Fruit fly (Drosophila melanogaster) whole organism, embryonic: Measurements from ENCODE around the gene serp.
A peak's percentile ranks its signal among the peaks of the same experiment; 100 is the strongest.

Source experiments
- Abd-B ChIP-seq: fragments of 200-800 bp; sonication (Bioruptor generic); optimal IDR thresholded peaks from 2 replicates; lab custom pipeline; 2018; ENCODE audit warnings: missing biosample characterization, mild to moderate bottlenecking, missing genetic modification characterization, moderate library complexity
- Asciz ChIP-seq: fragments of 200-800 bp; sonication (Bioruptor generic); optimal IDR thresholded peaks from 2 replicates; lab custom pipeline; 2017; ENCODE audit warnings: missing biosample characterization, mild to moderate bottlenecking, missing genetic modification characterization, missing genetic modification reagents
- CG10209 ChIP-seq: fragments of 200-800 bp; sonication (Bioruptor generic); optimal IDR thresholded peaks from 3 replicates; lab custom pipeline; 2017; ENCODE audit warnings: missing biosample characterization, mild to moderate bottlenecking, missing genetic modification characterization, missing genetic modification reagents
- CG1024 ChIP-seq: fragments of 200-800 bp; sonication (Bioruptor generic); IDR thresholded peaks from 2 replicates; pipeline ENCODE4 v1.3.6; 2022; ENCODE audit warnings: missing biosample characterization, missing genetic modification characterization
- CG10543 ChIP-seq: fragments of 200-800 bp; sonication (Bioruptor generic); optimal IDR thresholded peaks from 3 replicates; lab custom pipeline; 2017; ENCODE audit warnings: missing biosample characterization, mild to moderate bottlenecking, missing genetic modification characterization, moderate library complexity
- CG11560 ChIP-seq: fragments of 200-800 bp; sonication (Bioruptor generic); IDR thresholded peaks from 3 replicates; pipeline ENCODE4 v1.3.6; 2022; ENCODE audit warnings: missing biosample characterization, missing genetic modification characterization
- CG11723 ChIP-seq: fragments of 200-800 bp; sonication (Bioruptor generic); optimal IDR thresholded peaks from 2 replicates; lab custom pipeline; 2017; ENCODE audit warnings: missing biosample characterization, mild to moderate bottlenecking, missing genetic modification characterization
- CG12071 ChIP-seq: fragments of 200-800 bp; sonication (Bioruptor generic); optimal IDR thresholded peaks from 3 replicates; lab custom pipeline; 2018; ENCODE audit warnings: missing biosample characterization, mild to moderate bottlenecking, missing genetic modification characterization
- CG13296 ChIP-seq: fragments of 200-800 bp; sonication (Bioruptor generic); optimal IDR thresholded peaks from 3 replicates; lab custom pipeline; 2018; ENCODE audit warnings: missing biosample characterization, mild to moderate bottlenecking, missing genetic modification characterization
- CG1602 ChIP-seq: fragments of 200-800 bp; sonication (Bioruptor generic); optimal IDR thresholded peaks from 3 replicates; lab custom pipeline; 2016; ENCODE audit warnings: missing biosample characterization, missing genetic modification characterization
- CG31441 ChIP-seq: fragments of 200-800 bp; sonication (Bioruptor generic); IDR thresholded peaks from 2 replicates; pipeline ENCODE4 v1.3.6; 2022; ENCODE audit warnings: missing biosample characterization, missing genetic modification characterization
- CG33557 ChIP-seq: fragments of 200-800 bp; sonication (Bioruptor generic); optimal IDR thresholded peaks from 2 replicates; lab custom pipeline; 2019; ENCODE audit warnings: missing biosample characterization, mild to moderate bottlenecking, missing genetic modification characterization, moderate library complexity
- CG34376 ChIP-seq: fragments of 200-800 bp; sonication (Bioruptor generic); optimal IDR thresholded peaks from 2 replicates; lab custom pipeline; 2018; ENCODE audit warnings: missing biosample characterization, mild to moderate bottlenecking, missing genetic modification characterization
- CG4424 ChIP-seq: fragments of 200-800 bp; sonication (Bioruptor generic); optimal IDR thresholded peaks from 3 replicates; lab custom pipeline; 2016; ENCODE audit warnings: missing biosample characterization, missing genetic modification characterization
- CG4730 ChIP-seq: fragments of 200-800 bp; sonication (Bioruptor generic); IDR thresholded peaks from 2 replicates; pipeline ENCODE4 v1.3.6; 2022; ENCODE audit warnings: missing biosample characterization, missing genetic modification characterization
- CG6175 ChIP-seq: fragments of 200-800 bp; sonication (Bioruptor generic); IDR thresholded peaks from 3 replicates; pipeline ENCODE4 v1.3.6; 2022; ENCODE audit warnings: missing biosample characterization, missing genetic modification characterization
- CG6254 ChIP-seq: fragments of 200-800 bp; sonication (Bioruptor generic); optimal IDR thresholded peaks from 3 replicates; lab custom pipeline; 2017; ENCODE audit warnings: mild to moderate bottlenecking, missing biosample characterization, missing genetic modification reagents, missing genetic modification characterization
- CG7372 ChIP-seq: fragments of 200-800 bp; sonication (Bioruptor generic); IDR thresholded peaks from 2 replicates; pipeline ENCODE4 v1.3.6; 2022; ENCODE audit warnings: missing biosample characterization, missing genetic modification characterization
- CG7786 ChIP-seq: fragments of 200-800 bp; sonication (Bioruptor generic); optimal IDR thresholded peaks from 2 replicates; lab custom pipeline; 2016; ENCODE audit warnings: missing biosample characterization, missing genetic modification characterization
- CG7839 ChIP-seq: fragments of 200-800 bp; sonication (Bioruptor generic); optimal IDR thresholded peaks from 3 replicates; lab custom pipeline; 2018; ENCODE audit warnings: missing biosample characterization, mild to moderate bottlenecking, missing genetic modification characterization, moderate library complexity
- CG9876 ChIP-seq: fragments of 200-800 bp; sonication (Bioruptor generic); optimal IDR thresholded peaks from 2 replicates; lab custom pipeline; 2016; ENCODE audit warnings: missing biosample characterization, missing genetic modification characterization
- D19A ChIP-seq: fragments of 200-800 bp; optimal IDR thresholded peaks from 3 replicates; lab custom pipeline; 2019; ENCODE audit warnings: missing biosample characterization, mild to moderate bottlenecking, missing genetic modification characterization, moderate library complexity
- Doc3 ChIP-seq: fragments of 200-800 bp; sonication (Bioruptor generic); IDR thresholded peaks from 3 replicates; pipeline ENCODE4 v1.3.6; 2022; ENCODE audit warnings: missing biosample characterization, missing genetic modification characterization; ENCODE audit not compliant: partially characterized antibody
- Dref ChIP-seq: fragments of 200-800 bp; sonication (Bioruptor generic); IDR thresholded peaks from 2 replicates; pipeline ENCODE4 v1.3.6; 2022; ENCODE audit warnings: missing biosample characterization, missing genetic modification characterization
- E2f1 ChIP-seq: fragments of 200-800 bp; sonication (Bioruptor generic); IDR thresholded peaks from 2 replicates; pipeline ENCODE4 v1.3.6; 2022; ENCODE audit warnings: missing biosample characterization, missing genetic modification characterization
- Ets97D ChIP-seq: fragments of 200-800 bp; sonication (Bioruptor generic); optimal IDR thresholded peaks from 3 replicates; lab custom pipeline; 2016; ENCODE audit warnings: missing biosample characterization, missing genetic modification characterization
- Fer1 ChIP-seq: fragments of 200-800 bp; sonication (Bioruptor generic); optimal IDR thresholded peaks from 2 replicates; lab custom pipeline; 2017; ENCODE audit warnings: missing biosample characterization, mild to moderate bottlenecking, missing genetic modification characterization
- Hey ChIP-seq: fragments of 200-800 bp; sonication (Bioruptor generic); optimal IDR thresholded peaks from 3 replicates; lab custom pipeline; 2018; ENCODE audit warnings: missing biosample characterization, mild to moderate bottlenecking, missing genetic modification characterization
- Hmx ChIP-seq: fragments of 200-800 bp; sonication (Bioruptor generic); optimal IDR thresholded peaks from 2 replicates; lab custom pipeline; 2016; ENCODE audit warnings: missing biosample characterization, missing genetic modification characterization
- Hr3 ChIP-seq: fragments of 200-800 bp; sonication (Bioruptor generic); optimal IDR thresholded peaks from 3 replicates; lab custom pipeline; 2016; ENCODE audit warnings: missing biosample characterization, missing genetic modification characterization
- Nf-YC ChIP-seq: fragments of 200-800 bp; optimal IDR thresholded peaks from 3 replicates; lab custom pipeline; 2019; ENCODE audit warnings: missing biosample characterization, mild to moderate bottlenecking, missing genetic modification characterization, moderate library complexity
- Optix ChIP-seq: fragments of 200-800 bp; sonication (Bioruptor generic); IDR thresholded peaks from 3 replicates; pipeline ENCODE4 v1.3.6; 2022; ENCODE audit warnings: missing biosample characterization, missing genetic modification characterization
- Sin3A ChIP-seq: fragments of >200 bp; optimal IDR thresholded peaks from 2 replicates; lab custom pipeline; 2018
- Sox100B ChIP-seq: fragments of 200-800 bp; sonication (Bioruptor generic); optimal IDR thresholded peaks from 3 replicates; lab custom pipeline; 2018; ENCODE audit warnings: missing biosample characterization, mild to moderate bottlenecking, missing genetic modification characterization
- ab ChIP-seq: fragments of 200-800 bp; sonication (Bioruptor generic); optimal IDR thresholded peaks from 2 replicates; lab custom pipeline; 2016; ENCODE audit warnings: missing biosample characterization, missing genetic modification characterization
- bigmax ChIP-seq: fragments of 200-800 bp; sonication (Bioruptor generic); optimal IDR thresholded peaks from 2 replicates; lab custom pipeline; 2018; ENCODE audit warnings: missing biosample characterization, mild to moderate bottlenecking, missing genetic modification characterization
- dan ChIP-seq: fragments of 200-800 bp; sonication (Bioruptor generic); IDR thresholded peaks from 2 replicates; pipeline ENCODE4 v1.3.6; 2022; ENCODE audit warnings: missing biosample characterization, missing genetic modification characterization
- dm ChIP-seq: fragments of 200-800 bp; sonication (Bioruptor generic); optimal IDR thresholded peaks from 3 replicates; lab custom pipeline; 2016; ENCODE audit warnings: missing biosample characterization, missing genetic modification characterization
- ems ChIP-seq: fragments of 200-800 bp; sonication (Bioruptor generic); optimal IDR thresholded peaks from 3 replicates; lab custom pipeline; 2016; ENCODE audit warnings: missing biosample characterization, missing genetic modification characterization
- grau ChIP-seq: fragments of 200-800 bp; optimal IDR thresholded peaks from 3 replicates; lab custom pipeline; 2019; ENCODE audit warnings: missing biosample characterization, mild to moderate bottlenecking, missing genetic modification characterization, moderate library complexity
- hkb ChIP-seq, 2 experiments: fragments of 200-800 bp in 1 of 2; fragments of >200 bp in 1 of 2; sonication (Bioruptor generic) in 1 of 2; IDR thresholded peaks in 1 of 2; optimal IDR thresholded peaks in 1 of 2; 2 replicates each; pipeline versions ENCODE4 v1.3.6 to Lab custom; 2017 to 2022; ENCODE audit warnings: missing biosample characterization in 1 of 2, missing genetic modification characterization in 1 of 2
- kah ChIP-seq: fragments of 200-800 bp; sonication (Bioruptor generic); optimal IDR thresholded peaks from 2 replicates; lab custom pipeline; 2018; ENCODE audit warnings: missing biosample characterization, mild to moderate bottlenecking, missing genetic modification characterization
- luna ChIP-seq: fragments of 200-800 bp; sonication (Bioruptor generic); optimal IDR thresholded peaks from 2 replicates; lab custom pipeline; 2016; ENCODE audit warnings: missing biosample characterization, missing genetic modification characterization
- mirr ChIP-seq: fragments of 200-800 bp; sonication (Bioruptor generic); optimal IDR thresholded peaks from 3 replicates; lab custom pipeline; 2018; ENCODE audit warnings: missing biosample characterization, mild to moderate bottlenecking, missing genetic modification characterization
- nau ChIP-seq: fragments of 200-800 bp; sonication (Bioruptor generic); optimal IDR thresholded peaks from 3 replicates; lab custom pipeline; 2017; ENCODE audit warnings: missing biosample characterization, mild to moderate bottlenecking, missing genetic modification characterization, missing genetic modification reagents
- pnt ChIP-seq: fragments of 200-800 bp; sonication (Bioruptor generic); optimal IDR thresholded peaks from 3 replicates; lab custom pipeline; 2016; ENCODE audit warnings: missing biosample characterization, missing genetic modification characterization
- pum ChIP-seq: fragments of 200-800 bp; sonication (Bioruptor generic); optimal IDR thresholded peaks from 2 replicates; lab custom pipeline; 2016; ENCODE audit warnings: missing biosample characterization, missing genetic modification characterization
- seq ChIP-seq: fragments of 200-800 bp; sonication (Bioruptor generic); IDR thresholded peaks from 2 replicates; pipeline ENCODE4 v1.3.6; 2022; ENCODE audit warnings: missing biosample characterization, missing genetic modification characterization
- sna ChIP-seq: fragments of 200-800 bp; sonication (Bioruptor generic); IDR thresholded peaks from 2 replicates; pipeline ENCODE4 v1.3.6; 2022; ENCODE audit warnings: missing biosample characterization, missing genetic modification characterization; ENCODE audit not compliant: partially characterized antibody
- unc-4 ChIP-seq: fragments of 200-800 bp; sonication (Bioruptor generic); IDR thresholded peaks from 2 replicates; pipeline ENCODE4 v1.3.6; 2022; ENCODE audit warnings: missing biosample characterization, missing genetic modification characterization; ENCODE audit not compliant: partially characterized antibody
- usp ChIP-seq: fragments of >200 bp; optimal IDR thresholded peaks from 2 replicates; lab custom pipeline; 2017; ENCODE audit warnings: missing biosample characterization, missing genetic modification characterization
- zfh1 ChIP-seq: fragments of 200-800 bp; sonication (Bioruptor generic); IDR thresholded peaks from 3 replicates; pipeline ENCODE4 v1.3.6; 2022; ENCODE audit warnings: missing biosample characterization, missing genetic modification characterization

Gene serp

dm6 chr3L:19687200-19687687 lies 20.6 kb downstream of the serp start, which contains the start of the genes CG8765 and Gbeta76C:
CG8765 (minus strand) TSS chr3L:19687353.
Gbeta76C (plus strand) TSS chr3L:19687637.
- TF ChIP-seq ab (GFP tag; lab: Kevin White, UChicago) (no peak), usp (GFP tag; lab: Kevin White, UChicago) (no peak), CG12071 (GFP tag; lab: Kevin White, UChicago) (no peak), ems (GFP tag; lab: Kevin White, UChicago) (peak; percentile 55), CG9876 (GFP tag; lab: Kevin White, UChicago) (peak; percentile 16), CG11560 (tag; lab: Robert Waterston, UW) (no peak), E2f1 (GFP tag; lab: Robert Waterston, UW) (peak; percentile 60), Fer1 (peak; percentile 59), CG11723 (GFP tag; lab: Kevin White, UChicago) (no peak), Dref (GFP tag; lab: Robert Waterston, UW) (peak; percentile 51), CG33557 (no peak), Sox100B (GFP tag; lab: Kevin White, UChicago) (no peak), Hey (tag; lab: Kevin White, UChicago) (no peak), CG7839 (tag; lab: Kevin White, UChicago) (no peak), Hmx (GFP tag; lab: Kevin White, UChicago) (no peak), dan (GFP tag; lab: Robert Waterston, UW) (no peak), Sin3A (peak; percentile 62), nau (GFP tag; lab: Kevin White, UChicago) (no peak), CG1024 (GFP tag; lab: Robert Waterston, UW) (no peak), CG34376 (GFP tag; lab: Kevin White, UChicago) (no peak), grau (tag; lab: Kevin White, UChicago) (no peak), Asciz (no peak), mirr (GFP tag; lab: Kevin White, UChicago) (no peak), CG31441 (GFP tag; lab: Robert Waterston, UW) (no peak), bigmax (GFP tag; lab: Kevin White, UChicago) (no peak), pum (GFP tag; lab: Kevin White, UChicago) (peak; percentile 30), CG10209 (GFP tag; lab: Kevin White, UChicago) (no peak), CG10543 (GFP tag; lab: Kevin White, UChicago) (peak; percentile 35), Nf-YC (tag; lab: Kevin White, UChicago) (peak; percentile 64), CG13296 (GFP tag; lab: Kevin White, UChicago) (no peak), luna (GFP tag; lab: Kevin White, UChicago) (no peak), seq (GFP tag; lab: Robert Waterston, UW) (no peak), CG7372 (GFP tag; lab: Robert Waterston, UW) (no peak), dm (GFP tag; lab: Kevin White, UChicago) (peak; percentile 73), hkb (optimal IDR thresholded peaks at IDR 0.05; lab: Kevin White, UChicago) (peak; percentile 74), hkb (GFP tag; IDR thresholded peaks at IDR 0.05; lab: Robert Waterston, UW) (0 out of 2 replicates have a peak, but pooled peaks have one; percentile 29), CG6254 (no peak), pnt (GFP tag; lab: Kevin White, UChicago) (peak; percentile 34), kah (GFP tag; lab: Kevin White, UChicago) (no peak), Doc3 (no peak), zfh1 (GFP tag; lab: Robert Waterston, UW) (no peak), Optix (GFP tag; lab: Robert Waterston, UW) (no peak), CG6175 (GFP tag; lab: Robert Waterston, UW) (no peak), CG4424 (GFP tag; lab: Kevin White, UChicago) (no peak), Abd-B (peak; percentile 13), CG1602 (no peak), D19A (tag; lab: Kevin White, UChicago) (no peak), CG7786 (peak; percentile 13), CG4730 (GFP tag; lab: Robert Waterston, UW) (no peak), sna (GFP tag; lab: Robert Waterston, UW) (no peak), unc-4 (peak; percentile 60), Ets97D (GFP tag; lab: Kevin White, UChicago) (peak; percentile 92), Hr3 (GFP tag; lab: Kevin White, UChicago) (peak; percentile 9)
